Worm (Caenorhabditis elegans) whole organism, late embryonic: ENCODE results near the gene vti-1.

Experiments used
- F13H6.1 ChIP-seq: sonication (generic microtip); optimal IDR thresholded peaks from 2 replicates; lab custom pipeline; 2016; ENCODE audit warnings: missing genetic modification characterization, missing compliant biosample characterization
- T23F11.4 ChIP-seq: fragments of 200-800 bp; sonication (Bioruptor generic); optimal IDR thresholded peaks from 2 replicates; lab custom pipeline; 2018; ENCODE audit warnings: mild to moderate bottlenecking, missing genetic modification characterization, missing compliant biosample characterization
- Y22D7AL.16 ChIP-seq: sonication (generic microtip); optimal IDR thresholded peaks from 2 replicates; lab custom pipeline; 2016; ENCODE audit warnings: missing genetic modification characterization, missing compliant biosample characterization
- ama-1 ChIP-seq: fragments of 150-350 bp; optimal IDR thresholded peaks from 2 replicates; lab custom pipeline; 2014
- ceh-18 ChIP-seq: sonication (generic microtip); optimal IDR thresholded peaks from 2 replicates; lab custom pipeline; 2016; ENCODE audit warnings: missing genetic modification characterization, missing compliant biosample characterization
- ceh-2 ChIP-seq: sonication (generic microtip); optimal IDR thresholded peaks from 2 replicates; lab custom pipeline; 2016; ENCODE audit warnings: missing genotype, missing genetic modification characterization, missing compliant biosample characterization
- ceh-22 ChIP-seq: sonication (generic microtip); optimal IDR thresholded peaks from 2 replicates; lab custom pipeline; 2017; ENCODE audit warnings: missing biosample characterization, missing genetic modification characterization
- ceh-30 ChIP-seq: fragments of 150-350 bp; optimal IDR thresholded peaks from 2 replicates; lab custom pipeline; 2014; ENCODE audit warnings: missing biosample characterization, missing genetic modification characterization
- ceh-31 ChIP-seq: sonication (generic microtip); optimal IDR thresholded peaks from 2 replicates; lab custom pipeline; 2016; ENCODE audit warnings: missing genetic modification characterization, missing compliant biosample characterization
- ceh-34 ChIP-seq: sonication (generic microtip); optimal IDR thresholded peaks from 2 replicates; lab custom pipeline; 2016; ENCODE audit warnings: mild to moderate bottlenecking, missing genetic modification characterization, missing compliant biosample characterization
- ceh-45 ChIP-seq: fragments of 200-800 bp; sonication (Bioruptor generic); IDR thresholded peaks from 2 replicates; pipeline ENCODE4 v1.3.6; 2022; ENCODE audit warnings: missing genetic modification reagents, missing genetic modification characterization, missing compliant biosample characterization
- ceh-48 ChIP-seq: sonication (generic microtip); optimal IDR thresholded peaks from 2 replicates; lab custom pipeline; 2016; ENCODE audit warnings: missing genetic modification characterization, inconsistent platforms, missing compliant biosample characterization
- ceh-6 ChIP-seq: fragments of 200-800 bp; sonication (Bioruptor generic); optimal IDR thresholded peaks from 2 replicates; lab custom pipeline; 2018; ENCODE audit warnings: mild to moderate bottlenecking, missing genetic modification characterization, missing compliant biosample characterization
- dve-1 ChIP-seq: sonication (generic microtip); optimal IDR thresholded peaks from 2 replicates; lab custom pipeline; 2017; ENCODE audit warnings: antibody characterized with exemption, mild to moderate bottlenecking, missing genetic modification characterization, missing compliant biosample characterization
- elt-2 ChIP-seq: sonication (generic microtip); optimal IDR thresholded peaks from 2 replicates; lab custom pipeline; 2016; ENCODE audit warnings: missing genetic modification reagents, missing genetic modification characterization, missing compliant biosample characterization
- elt-4 ChIP-seq: sonication (generic microtip); optimal IDR thresholded peaks from 2 replicates; lab custom pipeline; 2016; ENCODE audit warnings: missing genetic modification characterization, missing compliant biosample characterization
- fkh-6 ChIP-seq: sonication (generic microtip); optimal IDR thresholded peaks from 2 replicates; lab custom pipeline; 2016; ENCODE audit warnings: missing genetic modification characterization, missing compliant biosample characterization
- gmeb-2 ChIP-seq: sonication (generic microtip); optimal IDR thresholded peaks from 2 replicates; lab custom pipeline; 2016; ENCODE audit warnings: missing genetic modification characterization, inconsistent platforms, missing compliant biosample characterization
- hlh-30 ChIP-seq: sonication (generic microtip); optimal IDR thresholded peaks from 2 replicates; lab custom pipeline; 2017; ENCODE audit warnings: antibody characterized with exemption, missing genetic modification characterization, missing compliant biosample characterization; ENCODE audit not compliant: insufficient read depth
- lim-6 ChIP-seq: sonication (generic microtip); optimal IDR thresholded peaks from 2 replicates; lab custom pipeline; 2016; ENCODE audit warnings: missing genetic modification characterization, missing compliant biosample characterization
- lin-11 ChIP-seq: fragments of 200-800 bp; sonication (Bioruptor generic); optimal IDR thresholded peaks from 2 replicates; lab custom pipeline; 2018; ENCODE audit warnings: mild to moderate bottlenecking, missing genetic modification characterization, missing compliant biosample characterization
- madf-2 ChIP-seq: sonication (generic microtip); optimal IDR thresholded peaks from 2 replicates; lab custom pipeline; 2017; ENCODE audit warnings: missing genetic modification characterization, missing compliant biosample characterization
- mec-3 ChIP-seq: sonication (generic microtip); optimal IDR thresholded peaks from 2 replicates; lab custom pipeline; 2016; ENCODE audit warnings: borderline replicate concordance, missing genetic modification characterization, missing compliant biosample characterization
- nfya-1 ChIP-seq: sonication (generic microtip); optimal IDR thresholded peaks from 2 replicates; lab custom pipeline; 2017; ENCODE audit warnings: missing genetic modification characterization, mild to moderate bottlenecking, missing compliant biosample characterization, antibody characterized with exemption, moderate library complexity
- npax-4 ChIP-seq: sonication (generic microtip); optimal IDR thresholded peaks from 2 replicates; lab custom pipeline; 2016; ENCODE audit warnings: missing genetic modification characterization, missing compliant biosample characterization
- pag-3 ChIP-seq: sonication (generic microtip); optimal IDR thresholded peaks from 2 replicates; lab custom pipeline; 2016; ENCODE audit warnings: missing compliant biosample characterization, missing genetic modification characterization, borderline replicate concordance
- pax-1 ChIP-seq: fragments of 150-350 bp; optimal IDR thresholded peaks from 2 replicates; lab custom pipeline; 2014; ENCODE audit warnings: missing biosample characterization, missing genetic modification characterization
- pros-1 ChIP-seq: fragments of 150-350 bp; optimal IDR thresholded peaks from 2 replicates; lab custom pipeline; 2014; ENCODE audit warnings: missing biosample characterization, missing genetic modification reagents, missing genetic modification characterization
- sox-4 ChIP-seq: sonication (generic microtip); optimal IDR thresholded peaks from 2 replicates; lab custom pipeline; 2017; ENCODE audit warnings: mild to moderate bottlenecking, missing genetic modification characterization, inconsistent platforms, missing compliant biosample characterization
- tbx-2 ChIP-seq: sonication (generic microtip); optimal IDR thresholded peaks from 2 replicates; lab custom pipeline; 2016; ENCODE audit warnings: missing genetic modification characterization, missing compliant biosample characterization
- tbx-7 ChIP-seq: sonication (generic microtip); optimal IDR thresholded peaks from 2 replicates; lab custom pipeline; 2016; ENCODE audit warnings: missing genotype, missing genetic modification characterization, missing compliant biosample characterization
- ttx-3 ChIP-seq: sonication (generic microtip); optimal IDR thresholded peaks from 2 replicates; lab custom pipeline; 2016; ENCODE audit warnings: missing genetic modification reagents, missing genetic modification characterization, missing compliant biosample characterization
- unc-3 ChIP-seq, 2 experiments: fragments of 200-800 bp in 1 of 2; sonication (Bioruptor generic) in 1 of 2; sonication (generic microtip) in 1 of 2; conservative IDR thresholded peaks in 1 of 2; optimal IDR thresholded peaks in 1 of 2; 2 replicates each; pipeline versions ENCODE4 v1.3.6 to Lab custom; 2016 to 2022; ENCODE audit warnings: missing compliant biosample characterization in 2 of 2, missing genetic modification characterization in 2 of 2, missing genetic modification reagents in 1 of 2
- unc-42 ChIP-seq: sonication (generic microtip); optimal IDR thresholded peaks from 2 replicates; lab custom pipeline; 2016; ENCODE audit warnings: missing genotype, missing genetic modification characterization, missing compliant biosample characterization
- unc-55 ChIP-seq: sonication (generic microtip); optimal IDR thresholded peaks from 2 replicates; lab custom pipeline; 2017; ENCODE audit warnings: missing biosample characterization, missing genetic modification reagents, missing genetic modification characterization
- unc-86 ChIP-seq: sonication (generic microtip); optimal IDR thresholded peaks from 2 replicates; lab custom pipeline; 2016; ENCODE audit warnings: missing genetic modification characterization, missing compliant biosample characterization
- zip-5 ChIP-seq: sonication (generic microtip); optimal IDR thresholded peaks from 2 replicates; lab custom pipeline; 2016; ENCODE audit warnings: missing genetic modification characterization, missing compliant biosample characterization
- ztf-16 ChIP-seq: sonication (generic microtip); optimal IDR thresholded peaks from 2 replicates; lab custom pipeline; 2017; ENCODE audit warnings: missing genetic modification characterization, missing compliant biosample characterization

The vti-1 gene

ce11 chrIV:14767693-14768251 is 1.3 kb upstream of the vti-1 start, which contains the start of the genes mrps-7 and Y57G11C.3:
Gene mrps-7, minus strand, starts transcription at chrIV:14767730.
Gene Y57G11C.3, plus strand, starts transcription at chrIV:14768201.
- TF ChIP-seq gmeb-2 (no peak), ceh-34 (tag; lab: Kevin White, UChicago) (peak; percentile 30), fkh-6 (tag; lab: Kevin White, UChicago) (no peak), ttx-3 (tag; lab: Kevin White, UChicago) (no peak), unc-86 (tag; lab: Kevin White, UChicago) (peak; percentile 6), unc-55 (GFP tag; lab: Kevin White, UChicago) (peak; percentile 81), ceh-30 (tag; lab: Kevin White, UChicago) (peak; percentile 84), mec-3 (no peak), tbx-2 (tag; lab: Kevin White, UChicago) (peak; percentile 55), ztf-16 (tag; lab: Kevin White, UChicago) (peak; percentile 24), pros-1 (tag; lab: Kevin White, UChicago) (peak; percentile 19), madf-2 (tag; lab: Kevin White, UChicago) (peak; percentile 15), sox-4 (tag; lab: Kevin White, UChicago) (no peak), pax-1 (tag; lab: Kevin White, UChicago) (peak; percentile 80), ceh-18 (tag; lab: Kevin White, UChicago) (peak; percentile 54), ceh-6 (GFP tag; lab: Kevin White, UChicago) (no peak), nfya-1 (peak; percentile 80), pag-3 (tag; lab: Kevin White, UChicago) (no peak), lin-11 (tag; lab: Kevin White, UChicago) (no peak), dve-1 (peak; percentile 79), unc-42 (tag; lab: Kevin White, UChicago) (peak; percentile 49), hlh-30 (tag; lab: Kevin White, UChicago) (peak; percentile 44), ceh-31 (tag; lab: Kevin White, UChicago) (peak; percentile 57), elt-2 (peak; percentile 51), ceh-48 (tag; lab: Kevin White, UChicago) (peak; percentile 72)

DNA sequence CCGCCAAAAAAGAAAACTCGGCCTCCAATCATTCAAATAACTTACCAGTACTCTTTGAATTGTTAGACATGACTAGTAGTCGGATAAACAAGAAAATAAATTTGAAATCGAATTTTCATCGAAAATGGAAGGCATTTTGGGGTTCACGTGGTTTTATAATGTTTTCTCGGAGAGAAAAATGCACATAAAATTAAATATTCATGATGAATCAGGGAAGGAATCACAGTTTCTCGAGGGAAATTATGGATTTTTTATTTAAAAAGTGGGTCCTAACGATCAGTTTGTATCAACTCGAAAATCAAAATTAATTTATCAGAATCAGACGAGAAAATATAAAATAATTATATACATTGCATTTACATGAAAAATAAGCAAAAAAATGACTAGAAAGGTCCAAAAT is 1.1 kb downstream of the vti-1 start, which contains the start of gene Y57G11C.5:
TSS of gene Y57G11C.5 (minus strand) at position 101 of the 400 bp plus-strand sequence.
- TF ChIP-seq elt-4 (tag; lab: Kevin White, UChicago) (no peak), nfya-1 (no peak), ceh-45 (GFP tag; lab: Robert Waterston, UW) (no peak), ceh-2 (tag; lab: Kevin White, UChicago) (no peak), lim-6 (no peak), ama-1 (lab: Kevin White, UChicago) (no peak), Y22D7AL.16 (tag; lab: Kevin White, UChicago) (no peak), unc-3 (GFP tag; conservative IDR thresholded peaks at IDR 0.05; lab: Robert Waterston, UW) (no peak), unc-3 (tag; optimal IDR thresholded peaks at IDR 0.05; lab: Kevin White, UChicago) (no peak), T23F11.4 (no peak), unc-86 (tag; lab: Kevin White, UChicago) (no peak), fkh-6 (tag; lab: Kevin White, UChicago) (no peak), ceh-22 (tag; lab: Kevin White, UChicago) (no peak), tbx-7 (tag; lab: Kevin White, UChicago) (no peak), F13H6.1 (tag; lab: Kevin White, UChicago) (no peak), madf-2 (tag; lab: Kevin White, UChicago) (no peak)
- TF ChIP-seq, all 69 proteins: peak for 0

- TF ChIP-seq ceh-45 (GFP tag; lab: Robert Waterston, UW): no peak
- no peak for TF ChIP-seq unc-86 (tag; lab: Kevin White, UChicago)
- TF ChIP-seq npax-4 (tag; lab: Kevin White, UChicago): no peak
- no peak for TF ChIP-seq zip-5
- no peak for TF ChIP-seq ztf-16 (tag; lab: Kevin White, UChicago)
- no peak for TF ChIP-seq unc-3 (GFP tag; conservative IDR thresholded peaks at IDR 0.05; lab: Robert Waterston, UW)
- no peak for TF ChIP-seq unc-3 (tag; optimal IDR thresholded peaks at IDR 0.05; lab: Kevin White, UChicago)
- no peak for TF ChIP-seq nfya-1
- TF ChIP-seq pros-1 (tag; lab: Kevin White, UChicago): no peak
- TF ChIP-seq, all 69 proteins: peak for 0
Measured at ce11 chrIV:14764719-14765173, 1.7 kb downstream of the vti-1 start.
